Fruit fly (Drosophila melanogaster): Measurements from ENCODE around the gene Lrp4.

The Lrp4 gene

dm6 chrX:15934226-15934547 lies 23.5 kb downstream of the Lrp4 start (continued):
- TF ChIP-seq pfk (GFP tag; optimal IDR thresholded peaks at IDR 0.05) (peak; percentile 84), Pdp1 (GFP tag; optimal IDR thresholded peaks at IDR 0.05) (peak in 1 of 2 experiments; percentile 57), fu2 (GFP tag; optimal IDR thresholded peaks at IDR 0.05) (no peak), sens (GFP tag) (peak; percentile 49), CG10462 (GFP tag; optimal IDR thresholded peaks at IDR 0.05) (no peak), emc (GFP tag; optimal IDR thresholded peaks at IDR 0.05) (no peak), pan (optimal IDR thresholded peaks at IDR 0.05) (no peak), pan (GFP tag; optimal IDR thresholded peaks at IDR 0.05 in 1 of 2, IDR thresholded peaks at IDR 0.05 in 1 of 2) (peak in 1 of 2 experiments; percentile 32), CG1603 (tag; optimal IDR thresholded peaks at IDR 0.05) (peak; percentile 97), nmo (GFP tag; optimal IDR thresholded peaks at IDR 0.05) (peak; percentile 12), pzg (GFP tag; optimal IDR thresholded peaks at IDR 0.05) (peak; percentile 7), lov (optimal IDR thresholded peaks at IDR 0.05) (no peak), lov (GFP tag; IDR thresholded peaks at IDR 0.05) (no peak), CG12942 (GFP tag; optimal IDR thresholded peaks at IDR 0.05) (no peak), hb (GFP tag; IDR thresholded peaks at IDR 0.05; ENCODE audit: partially characterized antibody) (no peak)

- TF ChIP-seq sens (GFP tag) (peak; percentile 1), Dref (GFP tag; IDR thresholded peaks at IDR 0.05) (peak; percentile 41; the same call in 1 of the 2 replicates), CG1603 (tag; optimal IDR thresholded peaks at IDR 0.05) (peak; percentile 70), CG15514 (GFP tag; optimal IDR thresholded peaks at IDR 0.05) (peak; percentile 33), CG31224 (GFP tag; IDR thresholded peaks at IDR 0.05) (no peak), MESR4 (GFP tag; optimal IDR thresholded peaks at IDR 0.05) (peak; percentile 58), ssp (GFP tag; IDR thresholded peaks at IDR 0.05) (peak; percentile 89), CG4424 (GFP tag; optimal IDR thresholded peaks at IDR 0.05) (no peak), BEAF-32 (GFP tag; optimal IDR thresholded peaks at IDR 0.05) (peak; percentile 30), CG30020 (tag; optimal IDR thresholded peaks at IDR 0.05) (peak; percentile 95), trh (GFP tag; optimal IDR thresholded peaks at IDR 0.05) (no peak), Dfd (GFP tag; optimal IDR thresholded peaks at IDR 0.05) (peak in 1 of 2 experiments; percentile 45), Pdp1 (GFP tag; optimal IDR thresholded peaks at IDR 0.05) (peak in 1 of 2 experiments; percentile 21), CG10979 (tag; optimal IDR thresholded peaks at IDR 0.05) (peak; percentile 0), CG18619 (GFP tag; optimal IDR thresholded peaks at IDR 0.05) (no peak), jumu (GFP tag; optimal IDR thresholded peaks at IDR 0.05) (no peak), pzg (GFP tag; optimal IDR thresholded peaks at IDR 0.05) (peak; percentile 42), Eip74EF (GFP tag; optimal IDR thresholded peaks at IDR 0.05) (peak in 1 of 2 experiments; percentile 8), CG9797 (GFP tag; optimal IDR thresholded peaks at IDR 0.05) (peak; percentile 17), CG17802 (tag; optimal IDR thresholded peaks at IDR 0.05) (peak; percentile 65), insv (GFP tag; optimal IDR thresholded peaks at IDR 0.05) (no peak), vnd (GFP tag; IDR thresholded peaks at IDR 0.05; ENCODE audit: partially characterized antibody) (no peak), nmo (GFP tag; optimal IDR thresholded peaks at IDR 0.05) (peak; percentile 15), CG17186 (GFP tag; optimal IDR thresholded peaks at IDR 0.05) (no peak), CG14710 (tag; optimal IDR thresholded peaks at IDR 0.05) (peak; percentile 23), bigmax (GFP tag; optimal IDR thresholded peaks at IDR 0.05) (no peak), CG17361 (GFP tag; IDR thresholded peaks at IDR 0.05) (0 out of 3 replicates have a peak, but pooled peaks have one; percentile 35), gfzf (GFP tag; optimal IDR thresholded peaks at IDR 0.05) (peak; percentile 57), her (GFP tag; optimal IDR thresholded peaks at IDR 0.05) (peak; percentile 79), lola (GFP tag; optimal IDR thresholded peaks at IDR 0.05) (peak in 1 of 3 experiments; percentile 70), NC2β (GFP tag; optimal IDR thresholded peaks at IDR 0.05) (no peak), nerfin-1 (tag; optimal IDR thresholded peaks at IDR 0.05) (peak; percentile 20), MBD-R2 (GFP tag; IDR thresholded peaks at IDR 0.05) (peak; percentile 11; the same call in 1 of the 2 replicates), CG4617 (GFP tag; optimal IDR thresholded peaks at IDR 0.05; ENCODE audit: borderline replicate concordance) (peak; percentile 67), CG7357 (GFP tag; IDR thresholded peaks at IDR 0.05) (peak; percentile 89)
These were observed 29.7 kb downstream of the Lrp4 start, which contains the start of gene Stim for dm6 chrX:15940105-15940955. Gene Stim, minus strand, starts transcription at chrX:15940451.
